Comparison of ENCODE assay signal across 1 fruit fly cellular context in genomic region chr3L:10857515-10858023, dm6.
A peak's percentile ranks its signal among the peaks of the same experiment; 100 is the strongest.
TF ChIP-seq lines count a peak whose summit lies in the region.

No protein-coding gene starts in this region.

TF ChIP-seq in whole organism, embryonic, 481 proteins besides CTCF, POLR2A, EP300 and RAD21 (continued from another document and continues in another):
- TF ChIP-seq CG3281 (GFP tag; optimal IDR thresholded peaks at IDR 0.05; lab: Kevin White, UChicago) (peak; percentile 49), cas (GFP tag; IDR thresholded peaks at IDR 0.05; lab: Robert Waterston, UW) (no peak), onecut (GFP tag; IDR thresholded peaks at IDR 0.05; lab: Robert Waterston, UW) (peak; percentile 49; the same call in 1 of the 2 replicates), h (optimal IDR thresholded peaks at IDR 0.05; lab: Kevin White, UChicago) (no peak), CG5245 (GFP tag; optimal IDR thresholded peaks at IDR 0.05; lab: Kevin White, UChicago) (no peak), nerfin-1 (tag; optimal IDR thresholded peaks at IDR 0.05; lab: Kevin White, UChicago) (peak; percentile 87), CG7987 (GFP tag; optimal IDR thresholded peaks at IDR 0.05; lab: Kevin White, UChicago) (peak; percentile 72), CG12391 (tag; optimal IDR thresholded peaks at IDR 0.05; lab: Kevin White, UChicago) (peak; percentile 33), CG15011 (GFP tag; optimal IDR thresholded peaks at IDR 0.05; lab: Kevin White, UChicago) (peak; percentile 19), twi (tag; optimal IDR thresholded peaks at IDR 0.05; lab: Kevin White, UChicago) (peak; percentile 62), CG13775 (GFP tag; optimal IDR thresholded peaks at IDR 0.05; lab: Kevin White, UChicago) (no peak), grau (tag; optimal IDR thresholded peaks at IDR 0.05; lab: Kevin White, UChicago) (peak; percentile 54), CoRest (tag; optimal IDR thresholded peaks at IDR 0.05; lab: Kevin White, UChicago) (peak; percentile 4), Hr39 (optimal IDR thresholded peaks at IDR 0.05; lab: Kevin White, UChicago) (no peak), gsb (GFP tag; IDR thresholded peaks at IDR 0.05; lab: Robert Waterston, UW) (0 out of 2 replicates have a peak, but pooled peaks have one; percentile 11), CG2129 (GFP tag; IDR thresholded peaks at IDR 0.05; lab: Robert Waterston, UW; ENCODE audit: partially characterized antibody) (no peak), CG6683 (GFP tag; optimal IDR thresholded peaks at IDR 0.05; lab: Kevin White, UChicago) (no peak), CG2678 (tag; optimal IDR thresholded peaks at IDR 0.05; lab: Kevin White, UChicago) (no peak), Chrac-16 (GFP tag; optimal IDR thresholded peaks at IDR 0.05; lab: Kevin White, UChicago) (no peak), CG11247 (GFP tag; IDR thresholded peaks at IDR 0.05; lab: Robert Waterston, UW) (peak; percentile 50; the same call in 1 of the 2 replicates), btn (GFP tag; optimal IDR thresholded peaks at IDR 0.05; lab: Kevin White, UChicago) (peak; percentile 30), CG4404 (GFP tag; IDR thresholded peaks at IDR 0.05; lab: Robert Waterston, UW) (no peak), Kr (GFP tag; optimal IDR thresholded peaks at IDR 0.05; lab: Kevin White, UChicago) (peak; percentile 70), Doc2 (GFP tag; IDR thresholded peaks at IDR 0.05; lab: Robert Waterston, UW) (no peak), HmgD (GFP tag; optimal IDR thresholded peaks at IDR 0.05; lab: Kevin White, UChicago) (peak; percentile 50), PHDP (tag; optimal IDR thresholded peaks at IDR 0.05; lab: Kevin White, UChicago) (peak; percentile 3), Sox102F (GFP tag; optimal IDR thresholded peaks at IDR 0.05; lab: Kevin White, UChicago) (no peak), CG2875 (GFP tag; optimal IDR thresholded peaks at IDR 0.05; lab: Kevin White, UChicago) (peak; percentile 60), CG8089 (GFP tag; optimal IDR thresholded peaks at IDR 0.05; lab: Kevin White, UChicago) (peak; percentile 38), oc (tag; optimal IDR thresholded peaks at IDR 0.05; lab: Kevin White, UChicago) (peak; percentile 68), CG10274 (GFP tag; optimal IDR thresholded peaks at IDR 0.05; lab: Kevin White, UChicago) (no peak), CG10431 (GFP tag; optimal IDR thresholded peaks at IDR 0.05; lab: Kevin White, UChicago) (no peak), Atf3 (GFP tag; optimal IDR thresholded peaks at IDR 0.05; lab: Kevin White, UChicago) (no peak), run (tag; optimal IDR thresholded peaks at IDR 0.05; lab: Kevin White, UChicago) (peak; percentile 18), C15 (GFP tag; IDR thresholded peaks at IDR 0.05; lab: Robert Waterston, UW) (0 out of 3 replicates have a peak, but pooled peaks have one; percentile 16), CG16815 (GFP tag; optimal IDR thresholded peaks at IDR 0.05; lab: Kevin White, UChicago) (no peak), CG11560 (tag; IDR thresholded peaks at IDR 0.05; lab: Robert Waterston, UW) (no peak), H15 (GFP tag; IDR thresholded peaks at IDR 0.05; lab: Robert Waterston, UW) (no peak), CG12744 (GFP tag; optimal IDR thresholded peaks at IDR 0.05; lab: Kevin White, UChicago) (peak; percentile 8), prd (optimal IDR thresholded peaks at IDR 0.05; lab: Kevin White, UChicago) (no peak), prd (GFP tag; IDR thresholded peaks at IDR 0.05; lab: Robert Waterston, UW) (no peak), Nf-YC (tag; optimal IDR thresholded peaks at IDR 0.05; lab: Kevin White, UChicago) (peak; percentile 41), sc (optimal IDR thresholded peaks at IDR 0.05; lab: Kevin White, UChicago) (no peak), sc (GFP tag; optimal IDR thresholded peaks at IDR 0.05; lab: Kevin White, UChicago) (no peak), sens (GFP tag; lab: Kevin White, UChicago) (peak; percentile 90), CG4707 (GFP tag; optimal IDR thresholded peaks at IDR 0.05; lab: Kevin White, UChicago) (peak; percentile 46), CG9817 (tag; optimal IDR thresholded peaks at IDR 0.05; lab: Kevin White, UChicago) (no peak), Dek (tag; optimal IDR thresholded peaks at IDR 0.05; lab: Kevin White, UChicago) (peak; percentile 37), Lhr (GFP tag; optimal IDR thresholded peaks at IDR 0.05; lab: Kevin White, UChicago) (no peak), inv (GFP tag; IDR thresholded peaks at IDR 0.05; lab: Robert Waterston, UW; ENCODE audit: partially characterized antibody) (peak; percentile 40; the same call in 1 of the 2 replicates), Fer3 (tag; optimal IDR thresholded peaks at IDR 0.05; lab: Kevin White, UChicago) (peak; percentile 43), exex (tag; optimal IDR thresholded peaks at IDR 0.05; lab: Kevin White, UChicago) (peak; percentile 74), Six4 (GFP tag; optimal IDR thresholded peaks at IDR 0.05; lab: Kevin White, UChicago) (peak; percentile 4), trem (tag; optimal IDR thresholded peaks at IDR 0.05; lab: Kevin White, UChicago) (peak; percentile 4), CG6791 (GFP tag; IDR thresholded peaks at IDR 0.05; lab: Robert Waterston, UW; ENCODE audit: partially characterized antibody) (peak; percentile 52; the same call in 1 of the 3 replicates), NC2β (GFP tag; optimal IDR thresholded peaks at IDR 0.05; lab: Kevin White, UChicago) (peak; percentile 27), Blimp-1 (GFP tag; optimal IDR thresholded peaks at IDR 0.05; lab: Kevin White, UChicago) (no peak), jigr1 (GFP tag; IDR thresholded peaks at IDR 0.05; lab: Robert Waterston, UW) (no peak), CG7357 (GFP tag; IDR thresholded peaks at IDR 0.05; lab: Robert Waterston, UW) (no peak), ATbp (GFP tag; optimal IDR thresholded peaks at IDR 0.05; lab: Kevin White, UChicago) (peak; percentile 20), insv (GFP tag; optimal IDR thresholded peaks at IDR 0.05; lab: Kevin White, UChicago) (no peak), dati (GFP tag; IDR thresholded peaks at IDR 0.05; lab: Robert Waterston, UW) (no peak), p53 (GFP tag; optimal IDR thresholded peaks at IDR 0.05; lab: Kevin White, UChicago) (no peak), ap (GFP tag; IDR thresholded peaks at IDR 0.05; lab: Robert Waterston, UW) (no peak), BEAF-32 (GFP tag; optimal IDR thresholded peaks at IDR 0.05; lab: Kevin White, UChicago) (no peak), jing (GFP tag; optimal IDR thresholded peaks at IDR 0.05; lab: Kevin White, UChicago) (no peak), Bgb (GFP tag; IDR thresholded peaks at IDR 0.05; lab: Robert Waterston, UW; ENCODE audit: partially characterized antibody) (peak; percentile 74), ara (GFP tag; IDR thresholded peaks at IDR 0.05; lab: Robert Waterston, UW) (no peak), Sry-β (GFP tag; optimal IDR thresholded peaks at IDR 0.05; lab: Kevin White, UChicago) (no peak), CG18262 (tag; optimal IDR thresholded peaks at IDR 0.05; lab: Kevin White, UChicago) (no peak), CG3163 (GFP tag; optimal IDR thresholded peaks at IDR 0.05; lab: Kevin White, UChicago) (peak; percentile 29), CG9932 (GFP tag; IDR thresholded peaks at IDR 0.05; lab: Robert Waterston, UW) (peak; percentile 48; the same call in 1 of the 2 replicates), CG3847 (GFP tag; IDR thresholded peaks at IDR 0.05; lab: Robert Waterston, UW) (peak; percentile 41; the same call in 1 of the 2 replicates), CG11696 (GFP tag; IDR thresholded peaks at IDR 0.05; lab: Robert Waterston, UW) (0 out of 2 replicates have a peak, but pooled peaks have one; percentile 46), Fer2 (tag; optimal IDR thresholded peaks at IDR 0.05; lab: Kevin White, UChicago) (peak; percentile 18), Sin3A (optimal IDR thresholded peaks at IDR 0.05; lab: Kevin White, UChicago) (no peak), CG17359 (tag; optimal IDR thresholded peaks at IDR 0.05; lab: Kevin White, UChicago) (peak; percentile 66), CG9876 (GFP tag; optimal IDR thresholded peaks at IDR 0.05; lab: Kevin White, UChicago) (peak; percentile 17), nau (GFP tag; optimal IDR thresholded peaks at IDR 0.05; lab: Kevin White, UChicago) (peak; percentile 40), ERR (GFP tag; optimal IDR thresholded peaks at IDR 0.05; lab: Kevin White, UChicago) (peak; percentile 11), CG7556 (GFP tag; optimal IDR thresholded peaks at IDR 0.05; lab: Kevin White, UChicago) (no peak), stwl (tag; optimal IDR thresholded peaks at IDR 0.05; lab: Kevin White, UChicago) (no peak), bcd (GFP tag; optimal IDR thresholded peaks at IDR 0.05; lab: Kevin White, UChicago) (peak; percentile 39), CG15479 (GFP tag; optimal IDR thresholded peaks at IDR 0.05; lab: Kevin White, UChicago) (peak; percentile 16), Ets97D (GFP tag; optimal IDR thresholded peaks at IDR 0.05; lab: Kevin White, UChicago) (no peak), sim (GFP tag; IDR thresholded peaks at IDR 0.05; lab: Robert Waterston, UW) (no peak; the same call in 1 of the 2 replicates), CG17612 (GFP tag; IDR thresholded peaks at IDR 0.05; lab: Robert Waterston, UW) (no peak), CG8924 (tag; optimal IDR thresholded peaks at IDR 0.05; lab: Kevin White, UChicago) (peak; percentile 62), toy (GFP tag; IDR thresholded peaks at IDR 0.05; lab: Robert Waterston, UW) (no peak), Fer1 (GFP tag; optimal IDR thresholded peaks at IDR 0.05; lab: Kevin White, UChicago) (peak; percentile 51), gce (GFP tag; IDR thresholded peaks at IDR 0.05; lab: Robert Waterston, UW) (peak; percentile 69; the same call in 1 of the 3 replicates), vfl (GFP tag; optimal IDR thresholded peaks at IDR 0.05; lab: Kevin White, UChicago) (no peak), Rx (GFP tag; IDR thresholded peaks at IDR 0.05; lab: Robert Waterston, UW) (no peak), CG31365 (tag; optimal IDR thresholded peaks at IDR 0.05; lab: Kevin White, UChicago) (no peak), Rfx (GFP tag; IDR thresholded peaks at IDR 0.05; lab: Robert Waterston, UW) (peak; percentile 63; the same call in 1 of the 2 replicates), z (GFP tag; IDR thresholded peaks at IDR 0.05; lab: Robert Waterston, UW) (peak; percentile 82), fd102C (GFP tag; optimal IDR thresholded peaks at IDR 0.05; lab: Kevin White, UChicago) (peak; percentile 33), pnt (GFP tag; optimal IDR thresholded peaks at IDR 0.05; lab: Kevin White, UChicago) (no peak), unc-4 (GFP tag; IDR thresholded peaks at IDR 0.05; lab: Robert Waterston, UW; ENCODE audit: partially characterized antibody) (peak; percentile 37; the same call in 1 of the 2 replicates), E2f1 (GFP tag; IDR thresholded peaks at IDR 0.05; lab: Robert Waterston, UW) (peak; percentile 37; the same call in 1 of the 2 replicates), TFAM (GFP tag; optimal IDR thresholded peaks at IDR 0.05; lab: Kevin White, UChicago) (no peak), Side (GFP tag; optimal IDR thresholded peaks at IDR 0.05; lab: Kevin White, UChicago) (peak; percentile 44), hth (optimal IDR thresholded peaks at IDR 0.05; lab: Kevin White, UChicago) (no peak), CG42726 (GFP tag; IDR thresholded peaks at IDR 0.05; lab: Robert Waterston, UW; ENCODE audit: partially characterized antibody) (peak; percentile 86), Sox100B (GFP tag; optimal IDR thresholded peaks at IDR 0.05; lab: Kevin White, UChicago) (no peak), Hr78 (GFP tag; optimal IDR thresholded peaks at IDR 0.05; lab: Kevin White, UChicago) (peak in 1 of 2 experiments; percentile 78), NFAT (GFP tag; IDR thresholded peaks at IDR 0.05; lab: Robert Waterston, UW) (peak; percentile 64), amos (GFP tag; IDR thresholded peaks at IDR 0.05; lab: Robert Waterston, UW; ENCODE audit: partially characterized antibody) (peak; percentile 60; the same call in 1 of the 2 replicates), sima (GFP tag; optimal IDR thresholded peaks at IDR 0.05; lab: Kevin White, UChicago) (no peak), Atf6 (GFP tag; IDR thresholded peaks at IDR 0.05; lab: Robert Waterston, UW) (peak; percentile 57; the same call in 1 of the 2 replicates), CG10267 (tag; optimal IDR thresholded peaks at IDR 0.05; lab: Kevin White, UChicago) (no peak), ash1 (GFP tag; optimal IDR thresholded peaks at IDR 0.05; lab: Kevin White, UChicago) (peak; percentile 76), tin (GFP tag; optimal IDR thresholded peaks at IDR 0.05; lab: Kevin White, UChicago) (no peak), salm (tag; optimal IDR thresholded peaks at IDR 0.05; lab: Kevin White, UChicago) (peak; percentile 19), tna (GFP tag; IDR thresholded peaks at IDR 0.05; lab: Robert Waterston, UW; ENCODE audit: partially characterized antibody) (peak; percentile 82), CG13123 (GFP tag; optimal IDR thresholded peaks at IDR 0.05; lab: Kevin White, UChicago) (no peak), disco-r (GFP tag; optimal IDR thresholded peaks at IDR 0.05; lab: Kevin White, UChicago) (no peak), ato (GFP tag; IDR thresholded peaks at IDR 0.05; lab: Robert Waterston, UW; ENCODE audit: partially characterized antibody) (peak; percentile 70), CrebB (tag; optimal IDR thresholded peaks at IDR 0.05; lab: Kevin White, UChicago) (peak; percentile 59), CG7963 (GFP tag; IDR thresholded peaks at IDR 0.05; lab: Robert Waterston, UW; ENCODE audit: partially characterized antibody) (peak; percentile 28; the same call in 1 of the 3 replicates), Oaz (GFP tag; IDR thresholded peaks at IDR 0.05; lab: Robert Waterston, UW) (no peak), zf30C (GFP tag; optimal IDR thresholded peaks at IDR 0.05; lab: Kevin White, UChicago) (peak; percentile 7), Dbx (GFP tag; IDR thresholded peaks at IDR 0.05; lab: Robert Waterston, UW) (no peak; the same call in 1 of the 3 replicates), CG5953 (GFP tag; IDR thresholded peaks at IDR 0.05; lab: Robert Waterston, UW) (peak; percentile 64), kay (GFP tag; optimal IDR thresholded peaks at IDR 0.05; lab: Kevin White, UChicago) (no peak), chif (GFP tag; optimal IDR thresholded peaks at IDR 0.05; lab: Kevin White, UChicago) (peak in 1 of 2 experiments; percentile 45), Ada2b (GFP tag; IDR thresholded peaks at IDR 0.05; lab: Robert Waterston, UW) (0 out of 2 replicates have a peak, but pooled peaks have one; percentile 17), CG17802 (tag; optimal IDR thresholded peaks at IDR 0.05; lab: Kevin White, UChicago) (no peak), CG33557 (GFP tag; optimal IDR thresholded peaks at IDR 0.05; lab: Kevin White, UChicago) (peak; percentile 33), CG12299 (tag; optimal IDR thresholded peaks at IDR 0.05; lab: Kevin White, UChicago) (peak; percentile 30), CG17186 (GFP tag; optimal IDR thresholded peaks at IDR 0.05; lab: Kevin White, UChicago) (no peak)
